Fruit fly (Drosophila melanogaster): ENCODE results near the gene CG31211.

dm6 chr3R:11979879-11980571 is 30.5 kb downstream of the CG31211 start, which contains the start of gene CG18547:
- TF ChIP-seq usp (GFP tag; optimal IDR thresholded peaks at IDR 0.05) (no peak), dmrt93B (GFP tag; optimal IDR thresholded peaks at IDR 0.05) (no peak)

All from whole organism, wandering third instar larva.